Worm (Caenorhabditis elegans) whole organism, mixed stage, embryonic: ENCODE results near the gene T05C12.11.

Source experiments
- cnd-1 ChIP-seq: fragments of 200-800 bp; sonication (Bioruptor generic); optimal IDR thresholded peaks from 2 replicates; lab custom pipeline; 2018; ENCODE audit warnings: mild to moderate bottlenecking, missing genetic modification characterization, missing compliant biosample characterization
- mls-2 ChIP-seq: sonication (generic microtip); optimal IDR thresholded peaks from 2 replicates; lab custom pipeline; 2016; ENCODE audit warnings: mild to moderate bottlenecking, missing genetic modification characterization, moderate library complexity, missing compliant biosample characterization
- nhr-2 ChIP-seq: fragments of 150-350 bp; optimal IDR thresholded peaks from 2 replicates; lab custom pipeline; 2014; ENCODE audit warnings: missing biosample characterization, missing genetic modification characterization
- nhr-28 ChIP-seq: fragments of 150-350 bp; optimal IDR thresholded peaks from 2 replicates; lab custom pipeline; 2014; ENCODE audit warnings: missing biosample characterization, missing genetic modification characterization
- snpc-4 ChIP-seq: fragments of 150-350 bp; optimal IDR thresholded peaks from 2 replicates; lab custom pipeline; 2014; ENCODE audit warnings: missing biosample characterization, missing genetic modification characterization
- unc-39 ChIP-seq: fragments of 150-350 bp; optimal IDR thresholded peaks from 2 replicates; lab custom pipeline; 2014; ENCODE audit warnings: missing biosample characterization, missing genetic modification characterization

DNA sequence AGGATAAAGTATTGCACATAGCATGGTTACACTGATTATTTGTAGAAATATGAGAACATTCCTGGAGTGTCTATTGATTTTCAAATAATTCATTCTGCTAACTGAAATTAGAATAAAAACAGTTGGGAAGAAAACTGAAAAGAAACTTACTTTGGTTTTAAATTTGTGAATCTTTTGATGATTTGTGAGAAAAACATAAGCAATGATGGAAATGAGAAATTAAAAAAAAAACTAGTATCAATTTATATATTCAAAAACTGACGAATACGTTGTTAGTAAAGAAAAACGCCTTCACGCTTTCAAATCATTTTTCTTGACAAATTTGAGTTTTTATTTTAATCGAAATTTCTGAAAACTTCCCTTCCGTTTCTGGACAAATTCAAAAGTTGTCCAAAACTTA, 22.9 kb upstream of the T05C12.11 start, which contains the start of gene T05C12.9:
- no peak for TF ChIP-seq nhr-28 (tag; lab: Kevin White, UChicago)
- TF ChIP-seq cnd-1 (tag; lab: Kevin White, UChicago), result no peak
- no peak for TF ChIP-seq nhr-2 (tag; lab: Kevin White, UChicago)
- TF ChIP-seq snpc-4 (tag; lab: Kevin White, UChicago), result no peak
- no peak for TF ChIP-seq unc-39 (tag; lab: Kevin White, UChicago)
- no peak for TF ChIP-seq mls-2 (tag; lab: Kevin White, UChicago)
